Fruit fly (Drosophila melanogaster) whole organism, embryonic: ENCODE data around the gene Arp6.

Experiments
- Ada2b ChIP-seq: fragments of 200-800 bp; sonication (Bioruptor generic); IDR thresholded peaks from 2 replicates; pipeline ENCODE4 v1.3.6; 2022; ENCODE audit warnings: missing biosample characterization, missing genetic modification characterization
- Bdp1 ChIP-seq: fragments of 200-800 bp; sonication (Bioruptor generic); optimal IDR thresholded peaks from 3 replicates; lab custom pipeline; 2016; ENCODE audit warnings: missing biosample characterization, missing genetic modification characterization
- Blimp-1 ChIP-seq: fragments of 200-800 bp; sonication (Bioruptor generic); optimal IDR thresholded peaks from 3 replicates; lab custom pipeline; 2018; ENCODE audit warnings: missing biosample characterization, missing genetic modification characterization, mild to moderate bottlenecking, moderate library complexity, missing genetic modification reagents
- CG10959 ChIP-seq: fragments of 200-800 bp; sonication (Bioruptor generic); IDR thresholded peaks from 2 replicates; pipeline ENCODE4 v1.3.6; 2022; ENCODE audit warnings: missing biosample characterization, missing genetic modification characterization
- CG11696 ChIP-seq: fragments of 200-800 bp; sonication (Bioruptor generic); IDR thresholded peaks from 2 replicates; pipeline ENCODE4 v1.3.6; 2022; ENCODE audit warnings: missing biosample characterization, missing genetic modification characterization
- CG12219 ChIP-seq: fragments of 200-800 bp; sonication (Bioruptor generic); optimal IDR thresholded peaks from 3 replicates; lab custom pipeline; 2018; ENCODE audit warnings: missing biosample characterization, mild to moderate bottlenecking, missing genetic modification characterization
- CG12299 ChIP-seq: fragments of 200-800 bp; sonication (Bioruptor generic); optimal IDR thresholded peaks from 2 replicates; lab custom pipeline; 2018; ENCODE audit warnings: missing biosample characterization, mild to moderate bottlenecking, missing genetic modification characterization
- CG12659 ChIP-seq: fragments of 200-800 bp; sonication (Bioruptor generic); optimal IDR thresholded peaks from 3 replicates; lab custom pipeline; 2017; ENCODE audit warnings: mild to moderate bottlenecking, missing biosample characterization, missing genetic modification reagents, missing genetic modification characterization
- CG1602 ChIP-seq: fragments of 200-800 bp; sonication (Bioruptor generic); optimal IDR thresholded peaks from 3 replicates; lab custom pipeline; 2016; ENCODE audit warnings: missing biosample characterization, missing genetic modification characterization
- CG2129 ChIP-seq: fragments of 200-800 bp; sonication (Bioruptor generic); IDR thresholded peaks from 2 replicates; pipeline ENCODE4 v1.3.6; 2022; ENCODE audit warnings: missing biosample characterization, missing genetic modification characterization; ENCODE audit not compliant: partially characterized antibody
- CG2678 ChIP-seq: fragments of 200-800 bp; sonication (Bioruptor generic); optimal IDR thresholded peaks from 3 replicates; lab custom pipeline; 2019; ENCODE audit warnings: missing biosample characterization, mild to moderate bottlenecking, missing genetic modification characterization, moderate library complexity
- CG30403 ChIP-seq: fragments of 200-800 bp; sonication (Bioruptor generic); optimal IDR thresholded peaks from 3 replicates; lab custom pipeline; 2016; ENCODE audit warnings: missing biosample characterization, missing genetic modification characterization
- CG32772 ChIP-seq: fragments of 200-800 bp; sonication (Bioruptor generic); IDR thresholded peaks from 2 replicates; pipeline ENCODE4 v1.3.6; 2022; ENCODE audit warnings: missing biosample characterization, missing genetic modification characterization
- CG4360 ChIP-seq: fragments of 200-800 bp; sonication (Bioruptor generic); IDR thresholded peaks from 2 replicates; pipeline ENCODE4 v1.3.6; 2022; ENCODE audit warnings: missing biosample characterization, missing genetic modification characterization
- CG4404 ChIP-seq: fragments of 200-800 bp; sonication (Bioruptor generic); IDR thresholded peaks from 2 replicates; pipeline ENCODE4 v1.3.6; 2022; ENCODE audit warnings: missing biosample characterization, missing genetic modification characterization
- CG6175 ChIP-seq: fragments of 200-800 bp; sonication (Bioruptor generic); IDR thresholded peaks from 3 replicates; pipeline ENCODE4 v1.3.6; 2022; ENCODE audit warnings: missing biosample characterization, missing genetic modification characterization
- CG6254 ChIP-seq: fragments of 200-800 bp; sonication (Bioruptor generic); optimal IDR thresholded peaks from 3 replicates; lab custom pipeline; 2017; ENCODE audit warnings: mild to moderate bottlenecking, missing biosample characterization, missing genetic modification reagents, missing genetic modification characterization
- CG6272 ChIP-seq: fragments of 200-800 bp; sonication (Bioruptor generic); IDR thresholded peaks from 2 replicates; pipeline ENCODE4 v1.3.6; 2022; ENCODE audit warnings: missing biosample characterization, missing genetic modification characterization
- CG8281 ChIP-seq: fragments of 200-800 bp; sonication (Bioruptor generic); optimal IDR thresholded peaks from 2 replicates; lab custom pipeline; 2018; ENCODE audit warnings: missing biosample characterization, mild to moderate bottlenecking, missing genetic modification characterization, moderate library complexity
- CG9797 ChIP-seq: fragments of 200-800 bp; sonication (Bioruptor generic); optimal IDR thresholded peaks from 3 replicates; lab custom pipeline; 2018; ENCODE audit warnings: missing biosample characterization, mild to moderate bottlenecking, missing genetic modification characterization
- CHES-1-like ChIP-seq: fragments of 200-800 bp; sonication (Bioruptor generic); optimal IDR thresholded peaks from 2 replicates; lab custom pipeline; 2016; ENCODE audit warnings: missing biosample characterization, missing genetic modification characterization
- CkIIα-i1 ChIP-seq: fragments of 200-800 bp; sonication (Bioruptor generic); IDR thresholded peaks from 2 replicates; pipeline ENCODE4 v1.3.6; 2022; ENCODE audit warnings: missing biosample characterization, missing genetic modification characterization
- Dek ChIP-seq: fragments of 200-800 bp; sonication (Bioruptor generic); optimal IDR thresholded peaks from 3 replicates; lab custom pipeline; 2019; ENCODE audit warnings: missing biosample characterization, mild to moderate bottlenecking, missing genetic modification characterization, moderate library complexity
- Doc3 ChIP-seq: fragments of 200-800 bp; sonication (Bioruptor generic); IDR thresholded peaks from 3 replicates; pipeline ENCODE4 v1.3.6; 2022; ENCODE audit warnings: missing biosample characterization, missing genetic modification characterization; ENCODE audit not compliant: partially characterized antibody
- Ets97D ChIP-seq: fragments of 200-800 bp; sonication (Bioruptor generic); optimal IDR thresholded peaks from 3 replicates; lab custom pipeline; 2016; ENCODE audit warnings: missing biosample characterization, missing genetic modification characterization
- HLHmδ ChIP-seq: fragments of 200-800 bp; sonication (Bioruptor generic); optimal IDR thresholded peaks from 2 replicates; lab custom pipeline; 2018; ENCODE audit warnings: missing biosample characterization, mild to moderate bottlenecking, missing genetic modification characterization, moderate library complexity
- Hmr ChIP-seq: fragments of 200-800 bp; sonication (Bioruptor generic); optimal IDR thresholded peaks from 3 replicates; lab custom pipeline; 2017; ENCODE audit warnings: mild to moderate bottlenecking, missing biosample characterization, missing genetic modification reagents, missing genetic modification characterization
- Hr3 ChIP-seq: fragments of 200-800 bp; sonication (Bioruptor generic); optimal IDR thresholded peaks from 3 replicates; lab custom pipeline; 2016; ENCODE audit warnings: missing biosample characterization, missing genetic modification characterization
- NC2α ChIP-seq: fragments of 200-800 bp; sonication (Bioruptor generic); optimal IDR thresholded peaks from 2 replicates; lab custom pipeline; 2016; ENCODE audit warnings: missing biosample characterization, missing genetic modification characterization
- aop ChIP-seq: fragments of 200-800 bp; sonication (Bioruptor generic); IDR thresholded peaks from 2 replicates; pipeline ENCODE4 v1.3.6; 2022; ENCODE audit warnings: missing biosample characterization, missing genetic modification characterization
- bbx ChIP-seq: fragments of 200-800 bp; sonication (Bioruptor generic); IDR thresholded peaks from 2 replicates; pipeline ENCODE4 v1.3.6; 2022; ENCODE audit warnings: missing biosample characterization, missing genetic modification characterization; ENCODE audit not compliant: partially characterized antibody
- cg ChIP-seq: fragments of 200-800 bp; sonication (Bioruptor generic); optimal IDR thresholded peaks from 3 replicates; lab custom pipeline; 2019; ENCODE audit warnings: missing biosample characterization, mild to moderate bottlenecking, missing genetic modification characterization, moderate library complexity
- corto ChIP-seq: fragments of 200-800 bp; sonication (Bioruptor generic); optimal IDR thresholded peaks from 2 replicates; lab custom pipeline; 2016; ENCODE audit warnings: missing biosample characterization, mild to moderate bottlenecking, missing genetic modification characterization, moderate library complexity
- dmrt11E ChIP-seq: fragments of 200-800 bp; sonication (Bioruptor generic); optimal IDR thresholded peaks from 3 replicates; lab custom pipeline; 2018; ENCODE audit warnings: missing biosample characterization, mild to moderate bottlenecking, missing genetic modification characterization, moderate library complexity
- dpn ChIP-seq, 2 experiments: fragments of 200-800 bp; sonication (Bioruptor generic); optimal IDR thresholded peaks; 3 replicates each; lab custom pipeline; 2016; ENCODE audit warnings: missing biosample characterization in 2 of 2, missing genetic modification characterization in 2 of 2
- dysf ChIP-seq: fragments of 200-800 bp; sonication (Bioruptor generic); IDR thresholded peaks from 3 replicates; pipeline ENCODE4 v1.3.6; 2022; ENCODE audit warnings: missing biosample characterization, missing genetic modification characterization
- fd64A ChIP-seq: fragments of 200-800 bp; sonication (Bioruptor generic); optimal IDR thresholded peaks from 3 replicates; lab custom pipeline; 2018; ENCODE audit warnings: missing biosample characterization, mild to moderate bottlenecking, missing genetic modification characterization
- ken ChIP-seq: fragments of 200-800 bp; sonication (Bioruptor generic); IDR thresholded peaks from 3 replicates; pipeline ENCODE4 v1.3.6; 2022; ENCODE audit warnings: missing biosample characterization, missing genetic modification characterization
- lab ChIP-seq: fragments of 200-800 bp; sonication (Bioruptor generic); optimal IDR thresholded peaks from 3 replicates; lab custom pipeline; 2017; ENCODE audit warnings: missing biosample characterization, missing genetic modification characterization, mild to moderate bottlenecking, moderate library complexity, missing genetic modification reagents
- lola ChIP-seq, 3 experiments: fragments of >200 bp in 2 of 3; fragments of 200-800 bp in 1 of 3; sonication (Bioruptor generic) in 1 of 3; optimal IDR thresholded peaks; 2 replicates each; lab custom pipeline; 2017 to 2019; ENCODE audit warnings: missing biosample characterization in 3 of 3, missing genetic modification characterization in 3 of 3, mild to moderate bottlenecking in 1 of 3, moderate library complexity in 1 of 3
- maf-S ChIP-seq: fragments of 200-800 bp; sonication (Bioruptor generic); optimal IDR thresholded peaks from 2 replicates; lab custom pipeline; 2016; ENCODE audit warnings: missing biosample characterization, missing genetic modification characterization
- pb ChIP-seq: fragments of 200-800 bp; sonication (Bioruptor generic); optimal IDR thresholded peaks from 3 replicates; lab custom pipeline; 2016; ENCODE audit warnings: missing biosample characterization, missing genetic modification characterization
- ranshi ChIP-seq: fragments of 200-800 bp; sonication (Bioruptor generic); IDR thresholded peaks from 2 replicates; pipeline ENCODE4 v1.3.6; 2022; ENCODE audit warnings: missing biosample characterization, missing genetic modification characterization
- salm ChIP-seq: fragments of 200-800 bp; sonication (Bioruptor generic); optimal IDR thresholded peaks from 2 replicates; lab custom pipeline; 2018; ENCODE audit warnings: missing biosample characterization, mild to moderate bottlenecking, missing genetic modification characterization
- sc ChIP-seq, 3 experiments: fragments of >200 bp in 2 of 3; fragments of 200-800 bp in 1 of 3; sonication (Bioruptor generic) in 1 of 3; optimal IDR thresholded peaks; 2 replicates in 2 of 3; 3 replicates in 1 of 3; lab custom pipeline; 2017; ENCODE audit warnings: mild to moderate bottlenecking in 1 of 3, missing biosample characterization in 1 of 3, missing genetic modification characterization in 1 of 3, missing genetic modification reagents in 1 of 3
- shn ChIP-seq: fragments of 200-800 bp; sonication (Bioruptor generic); optimal IDR thresholded peaks from 3 replicates; lab custom pipeline; 2016; ENCODE audit warnings: missing biosample characterization, missing genetic modification characterization
- sisA ChIP-seq: fragments of 200-800 bp; sonication (Bioruptor generic); IDR thresholded peaks from 2 replicates; pipeline ENCODE4 v1.3.6; 2022; ENCODE audit warnings: missing biosample characterization, missing genetic modification characterization
- sqz ChIP-seq: fragments of 200-800 bp; sonication (Bioruptor generic); optimal IDR thresholded peaks from 3 replicates; lab custom pipeline; 2018; ENCODE audit warnings: missing biosample characterization, mild to moderate bottlenecking, missing genetic modification characterization
- zen ChIP-seq: fragments of 200-800 bp; sonication (Bioruptor generic); optimal IDR thresholded peaks from 3 replicates; lab custom pipeline; 2018; ENCODE audit warnings: missing biosample characterization, mild to moderate bottlenecking, missing genetic modification characterization, moderate library complexity

The Arp6 gene

dm6 chrX:15703720-15704206 lies 33.2 kb downstream of the Arp6 start, which contains the start of the genes Pis and Hap40 (continued):
- TF ChIP-seq salm (tag; lab: Kevin White, UChicago) (peak; percentile 27), Ets97D (GFP tag; lab: Kevin White, UChicago) (peak; percentile 44), dysf (GFP tag; lab: Robert Waterston, UW) (peak; percentile 84), maf-S (GFP tag; lab: Kevin White, UChicago) (peak; percentile 0), CG9797 (GFP tag; lab: Kevin White, UChicago) (peak; percentile 92), NC2α (GFP tag; lab: Kevin White, UChicago) (no peak), CG2678 (tag; lab: Kevin White, UChicago) (peak; percentile 80), CG8281 (tag; lab: Kevin White, UChicago) (peak; percentile 37), CG6254 (GFP tag; lab: Kevin White, UChicago) (no peak), CG2129 (GFP tag; lab: Robert Waterston, UW) (no peak), shn (GFP tag; lab: Kevin White, UChicago) (peak; percentile 41), dmrt11E (peak; percentile 76), Hr3 (peak; percentile 72), sqz (GFP tag; lab: Kevin White, UChicago) (no peak), CG6272 (peak; percentile 57), fd64A (GFP tag; lab: Kevin White, UChicago) (no peak), HLHmδ (GFP tag; lab: Kevin White, UChicago) (no peak), Ada2b (GFP tag; lab: Robert Waterston, UW) (peak; percentile 59), Doc3 (GFP tag; lab: Robert Waterston, UW) (no peak), Bdp1 (GFP tag; lab: Kevin White, UChicago) (no peak), dpn (GFP tag; optimal IDR thresholded peaks at IDR 0.05; lab: Kevin White, UChicago) (peak; percentile 51 to 78), CG10959 (peak; percentile 26; the same call in 1 of the 2 replicates), Dek (peak; percentile 70), CG30403 (GFP tag; lab: Kevin White, UChicago) (peak; percentile 86), cg (GFP tag; lab: Kevin White, UChicago) (no peak), CG4360 (GFP tag; lab: Robert Waterston, UW) (no peak), aop (GFP tag; lab: Robert Waterston, UW) (no peak), zen (tag; lab: Kevin White, UChicago) (peak; percentile 72), ranshi (0 out of 2 replicates have a peak, but pooled peaks have one; percentile 65), sisA (GFP tag; lab: Robert Waterston, UW) (peak; percentile 70), corto (GFP tag; lab: Kevin White, UChicago) (no peak), Blimp-1 (no peak), CG6175 (GFP tag; lab: Robert Waterston, UW) (no peak), CG12219 (GFP tag; lab: Kevin White, UChicago) (peak; percentile 43), CG4404 (GFP tag; lab: Robert Waterston, UW) (peak; percentile 68), CG12659 (peak; percentile 88), pb (no peak), CG11696 (GFP tag; lab: Robert Waterston, UW) (no peak), Hmr (no peak), CHES-1-like (GFP tag; lab: Kevin White, UChicago) (peak; percentile 30), CG32772 (GFP tag; lab: Robert Waterston, UW) (peak; percentile 73), lab (GFP tag; lab: Kevin White, UChicago) (no peak), CG1602 (peak; percentile 72), bbx (GFP tag; lab: Robert Waterston, UW) (no peak), ken (GFP tag; lab: Robert Waterston, UW) (peak; percentile 67; the same call in 2 of the 3 replicates), sc (optimal IDR thresholded peaks at IDR 0.05; lab: Kevin White, UChicago) (no peak), sc (GFP tag; optimal IDR thresholded peaks at IDR 0.05; lab: Kevin White, UChicago) (peak; percentile 40), CkIIα-i1 (no peak), lola (GFP tag; optimal IDR thresholded peaks at IDR 0.05; lab: Kevin White, UChicago) (peak in 1 of 3 experiments; percentile 77), CG12299 (tag; lab: Kevin White, UChicago) (peak; percentile 33)
